Worm (Caenorhabditis elegans): Measurements from ENCODE around the gene clp-1.

- TF ChIP-seq set-16 (GFP tag; IDR thresholded peaks at IDR 0.05), result no peak
- TF ChIP-seq nhr-41 (GFP tag; IDR thresholded peaks at IDR 0.05), result no peak
- TF ChIP-seq Y75B8A.6 (GFP tag; IDR thresholded peaks at IDR 0.05), result no peak
- TF ChIP-seq arid-1 (GFP tag; conservative IDR thresholded peaks at IDR 0.05), result no peak
- TF ChIP-seq nhr-11 (tag; optimal IDR thresholded peaks at IDR 0.05), result no peak
Measured at ce11 chrIII:8029487-8029886, 49.7 kb downstream of the clp-1 start, which contains the start of gene F44B9.8.
